Fruit fly (Drosophila melanogaster) whole organism, adult: ENCODE measurements around the gene robl37BC.

Experiments
- CG5204 ChIP-seq: fragments of 200-800 bp; sonication (Bioruptor generic); optimal IDR thresholded peaks from 2 replicates; lab custom pipeline; 2016; ENCODE audit warnings: missing biosample characterization, missing genetic modification characterization
- CG7045 ChIP-seq: fragments of 200-800 bp; sonication (Bioruptor generic); optimal IDR thresholded peaks from 2 replicates; lab custom pipeline; 2017; ENCODE audit warnings: missing biosample characterization, mild to moderate bottlenecking, missing genetic modification characterization
- Hr96 ChIP-seq: fragments of 200-800 bp; sonication (Bioruptor generic); optimal IDR thresholded peaks from 2 replicates; lab custom pipeline; 2016; ENCODE audit warnings: missing biosample characterization, missing genetic modification characterization
- Mnt ChIP-seq: fragments of 200-800 bp; sonication (Bioruptor generic); optimal IDR thresholded peaks from 2 replicates; lab custom pipeline; 2016; ENCODE audit warnings: missing biosample characterization, mild to moderate bottlenecking, missing genetic modification characterization
- bab1 ChIP-seq: fragments of 200-800 bp; sonication (Bioruptor generic); optimal IDR thresholded peaks from 3 replicates; lab custom pipeline; 2019; ENCODE audit warnings: missing biosample characterization, mild to moderate bottlenecking, missing genetic modification characterization, moderate library complexity
- toe ChIP-seq: fragments of 200-800 bp; sonication (Bioruptor generic); optimal IDR thresholded peaks from 2 replicates; lab custom pipeline; 2016; ENCODE audit warnings: missing biosample characterization, missing genetic modification characterization

dm6 chr2L:18992196-18992595 is 18.5 kb upstream of the robl37BC start, which contains the start of gene CG46465:
- no peak for TF ChIP-seq CG7045 (GFP tag; lab: Kevin White, UChicago)
- no peak for TF ChIP-seq bab1 (GFP tag; lab: Kevin White, UChicago)
- TF ChIP-seq toe = no peak
- TF ChIP-seq Hr96 (GFP tag; lab: Kevin White, UChicago) = no peak
- TF ChIP-seq CG5204 = no peak
- no peak for TF ChIP-seq Mnt (GFP tag; lab: Kevin White, UChicago)
